Worm (Caenorhabditis elegans) whole organism, mixed stage, embryonic: ENCODE data around the gene tmem-24.

Experiments used
- nhr-12 ChIP-seq: fragments of 150-350 bp; optimal IDR thresholded peaks from 2 replicates; lab custom pipeline; 2014; ENCODE audit warnings: missing biosample characterization, missing genetic modification characterization
- nhr-76 ChIP-seq: sonication (generic microtip); optimal IDR thresholded peaks from 2 replicates; lab custom pipeline; 2017; ENCODE audit warnings: missing biosample characterization, missing genetic modification characterization

DNA sequence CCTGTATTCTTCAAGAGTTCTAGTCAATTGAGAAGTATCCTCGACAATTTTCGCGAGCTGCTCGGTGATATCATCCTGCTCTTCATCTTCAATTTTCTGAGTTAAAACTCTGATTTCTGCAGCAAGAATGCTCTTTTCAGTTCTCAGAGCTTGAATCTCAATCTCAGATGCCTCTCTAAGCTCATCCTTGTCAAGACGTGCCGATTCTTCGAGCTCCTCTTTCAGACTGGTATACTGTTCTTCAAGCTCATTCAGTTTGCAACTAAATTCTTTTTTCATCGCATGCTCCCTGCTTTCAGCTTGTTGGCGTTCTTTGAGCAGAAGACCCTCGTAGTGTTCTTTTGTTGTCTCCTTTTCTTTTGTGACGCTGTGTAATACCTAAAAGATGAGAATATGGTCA lies 41.7 kb upstream of the tmem-24 start:
- TF ChIP-seq nhr-12 (tag; lab: Kevin White, UChicago) (no peak), nhr-76 (tag; lab: Kevin White, UChicago) (no peak)
